Worm (Caenorhabditis elegans) whole organism, young adult: ENCODE results near the gene cdk-4.

Experiments
- B0261.1 ChIP-seq: sonication (generic microtip); optimal IDR thresholded peaks from 2 replicates; lab custom pipeline; 2016; ENCODE audit warnings: mild to moderate bottlenecking, missing genetic modification characterization, moderate library complexity, missing compliant biosample characterization
- B0336.3 ChIP-seq: fragments of 200-800 bp; sonication (Bioruptor generic); IDR thresholded peaks from 2 replicates; pipeline ENCODE4 v1.3.6; 2022; ENCODE audit warnings: missing genetic modification characterization, missing compliant biosample characterization
- F22D6.2 ChIP-seq: sonication (generic microtip); optimal IDR thresholded peaks from 2 replicates; lab custom pipeline; 2016; ENCODE audit warnings: mild to moderate bottlenecking, missing genetic modification characterization, missing compliant biosample characterization
- T26A5.8 ChIP-seq: sonication (generic microtip); optimal IDR thresholded peaks from 2 replicates; lab custom pipeline; 2016; ENCODE audit warnings: missing genetic modification characterization, missing compliant biosample characterization
- atf-7 ChIP-seq: sonication (generic microtip); optimal IDR thresholded peaks from 2 replicates; lab custom pipeline; 2017; ENCODE audit warnings: mild to moderate bottlenecking, missing genetic modification characterization, missing compliant biosample characterization
- athp-1 ChIP-seq: sonication (generic microtip); optimal IDR thresholded peaks from 2 replicates; lab custom pipeline; 2017; ENCODE audit warnings: mild to moderate bottlenecking, missing genetic modification characterization, missing compliant biosample characterization
- attf-3 ChIP-seq: fragments of 200-800 bp; sonication (Bioruptor generic); conservative IDR thresholded peaks from 2 replicates; pipeline ENCODE4 v1.3.6; 2022; ENCODE audit warnings: missing genetic modification reagents, missing genetic modification characterization, missing compliant biosample characterization
- ceh-100 ChIP-seq: fragments of 200-800 bp; sonication (Bioruptor generic); IDR thresholded peaks from 2 replicates; pipeline ENCODE4 v1.3.6; 2022; ENCODE audit warnings: missing genetic modification reagents, missing genetic modification characterization, missing compliant biosample characterization
- ceh-27 ChIP-seq: fragments of 200-800 bp; sonication (Bioruptor generic); optimal IDR thresholded peaks from 2 replicates; lab custom pipeline; 2018; ENCODE audit warnings: mild to moderate bottlenecking, missing genetic modification characterization, moderate library complexity, missing compliant biosample characterization
- ceh-58 ChIP-seq: fragments of 200-800 bp; sonication (Bioruptor generic); IDR thresholded peaks from 2 replicates; pipeline ENCODE4 v1.3.6; 2022; ENCODE audit warnings: missing genetic modification characterization, missing compliant biosample characterization
- ceh-79 ChIP-seq: sonication (generic microtip); optimal IDR thresholded peaks from 2 replicates; lab custom pipeline; 2017; ENCODE audit warnings: mild to moderate bottlenecking, missing genetic modification characterization, missing compliant biosample characterization
- chd-7 ChIP-seq: sonication (generic microtip); optimal IDR thresholded peaks from 2 replicates; lab custom pipeline; 2016; ENCODE audit warnings: mild to moderate bottlenecking, missing genetic modification characterization, moderate library complexity, missing compliant biosample characterization
- dox-1 ChIP-seq: fragments of 200-800 bp; sonication (Bioruptor generic); IDR thresholded peaks from 2 replicates; pipeline ENCODE4 v1.3.6; 2022; ENCODE audit warnings: missing genetic modification reagents, missing genetic modification characterization, missing compliant biosample characterization
- egl-18 ChIP-seq: fragments of 200-800 bp; sonication (Bioruptor generic); IDR thresholded peaks from 2 replicates; pipeline ENCODE4 v1.3.6; 2022; ENCODE audit warnings: missing genetic modification reagents, missing genetic modification characterization, missing compliant biosample characterization
- ets-4 ChIP-seq: fragments of 200-800 bp; sonication (Bioruptor generic); optimal IDR thresholded peaks from 2 replicates; lab custom pipeline; 2018; ENCODE audit warnings: mild to moderate bottlenecking, missing genetic modification characterization, missing compliant biosample characterization
- him-1 ChIP-seq: sonication (generic microtip); optimal IDR thresholded peaks from 2 replicates; lab custom pipeline; 2016; ENCODE audit warnings: missing genotype, missing genetic modification reagents, missing genetic modification characterization, missing compliant biosample characterization
- hlh-26 ChIP-seq: fragments of 200-800 bp; sonication (Bioruptor generic); conservative IDR thresholded peaks from 2 replicates; pipeline ENCODE4 v1.3.6; 2022; ENCODE audit warnings: missing genetic modification reagents, missing genetic modification characterization, missing compliant biosample characterization
- hrde-1 ChIP-seq: sonication (generic microtip); optimal IDR thresholded peaks from 2 replicates; lab custom pipeline; 2016; ENCODE audit warnings: missing genetic modification characterization, mild to moderate bottlenecking, missing compliant biosample characterization, moderate library complexity, missing genotype, missing genetic modification reagents, borderline replicate concordance
- hsf-1 ChIP-seq: fragments of 200-800 bp; sonication (Bioruptor generic); IDR thresholded peaks from 2 replicates; pipeline ENCODE4 v1.3.6; 2022; ENCODE audit warnings: missing genetic modification reagents, missing genetic modification characterization, missing compliant biosample characterization
- let-526 ChIP-seq: fragments of 200-800 bp; sonication (Bioruptor generic); IDR thresholded peaks from 2 replicates; pipeline ENCODE4 v1.3.6; 2022; ENCODE audit warnings: missing genetic modification reagents, missing genetic modification characterization, missing compliant biosample characterization
- madf-3 ChIP-seq: fragments of 200-800 bp; sonication (Bioruptor generic); IDR thresholded peaks from 2 replicates; pipeline ENCODE4 v1.3.6; 2022; ENCODE audit warnings: missing genetic modification reagents, missing genetic modification characterization, missing compliant biosample characterization
- madf-8 ChIP-seq: fragments of 200-800 bp; sonication (Bioruptor generic); conservative IDR thresholded peaks from 2 replicates; pipeline ENCODE4 v1.3.6; 2022; ENCODE audit warnings: missing genetic modification reagents, missing genetic modification characterization, missing compliant biosample characterization
- mcd-1 ChIP-seq: fragments of 200-800 bp; sonication (Bioruptor generic); IDR thresholded peaks from 2 replicates; pipeline ENCODE4 v1.3.6; 2022; ENCODE audit warnings: missing genetic modification reagents, missing genetic modification characterization, missing compliant biosample characterization
- mel-28 ChIP-seq: sonication (generic microtip); optimal IDR thresholded peaks from 2 replicates; lab custom pipeline; 2016; ENCODE audit warnings: borderline replicate concordance, mild to moderate bottlenecking, missing genetic modification characterization, missing compliant biosample characterization
- mes-4 ChIP-seq: sonication (generic microtip); optimal IDR thresholded peaks from 2 replicates; lab custom pipeline; 2016; ENCODE audit warnings: missing genotype, missing genetic modification characterization, missing compliant biosample characterization
- nhr-120 ChIP-seq: fragments of 200-800 bp; sonication (Bioruptor generic); IDR thresholded peaks from 2 replicates; pipeline ENCODE4 v1.3.6; 2022; ENCODE audit warnings: missing genetic modification characterization, missing compliant biosample characterization
- pbrm-1 ChIP-seq: fragments of 200-800 bp; sonication (Bioruptor generic); IDR thresholded peaks from 2 replicates; pipeline ENCODE4 v1.3.6; 2022; ENCODE audit warnings: missing genetic modification reagents, missing genetic modification characterization, missing compliant biosample characterization
- pha-4 ChIP-seq: fragments of 150-350 bp; sonication (generic microtip); optimal IDR thresholded peaks from 2 replicates; lab custom pipeline; 2014; ENCODE audit warnings: missing biosample characterization, missing genetic modification reagents, missing genetic modification characterization
- rec-8 ChIP-seq, 2 experiments: sonication (generic microtip); optimal IDR thresholded peaks; 2 replicates each; lab custom pipeline; 2016; ENCODE audit warnings: mild to moderate bottlenecking in 2 of 2, missing genetic modification characterization in 2 of 2, missing genetic modification reagents in 2 of 2, missing genotype in 2 of 2, missing biosample characterization in 1 of 2, missing compliant biosample characterization in 1 of 2, moderate library complexity in 1 of 2
- snpc-1.3 ChIP-seq: sonication (generic microtip); optimal IDR thresholded peaks from 2 replicates; lab custom pipeline; 2017; ENCODE audit warnings: missing genetic modification characterization, mild to moderate bottlenecking, missing compliant biosample characterization, antibody characterized with exemption, moderate library complexity, missing genotype, missing genetic modification reagents; ENCODE audit not compliant: insufficient read depth
- snpc-3.4 ChIP-seq: sonication (generic microtip); optimal IDR thresholded peaks from 2 replicates; lab custom pipeline; 2017; ENCODE audit warnings: missing genetic modification characterization, mild to moderate bottlenecking, missing compliant biosample characterization, antibody characterized with exemption, moderate library complexity, missing genotype, missing genetic modification reagents
- snpc-4 ChIP-seq, 5 experiments: fragments of 150-350 bp in 1 of 5; sonication (generic microtip) in 4 of 5; optimal IDR thresholded peaks; 2 replicates each; lab custom pipeline; 2014 to 2018; ENCODE audit warnings: missing genetic modification characterization in 5 of 5, missing biosample characterization in 3 of 5, antibody characterized with exemption in 2 of 5, mild to moderate bottlenecking in 2 of 5, missing compliant biosample characterization in 2 of 5, missing genotype in 2 of 5, moderate library complexity in 2 of 5, missing genetic modification reagents in 1 of 5
- tbp1 ChIP-seq: fragments of 200-800 bp; sonication (Bioruptor generic); optimal IDR thresholded peaks from 2 replicates; lab custom pipeline; 2018; ENCODE audit warnings: mild to moderate bottlenecking, missing genetic modification characterization, missing compliant biosample characterization
- tlf-1 ChIP-seq: fragments of 200-800 bp; sonication (Bioruptor generic); optimal IDR thresholded peaks from 2 replicates; lab custom pipeline; 2018; ENCODE audit warnings: mild to moderate bottlenecking, missing genetic modification characterization, missing compliant biosample characterization
- ztf-22 ChIP-seq: fragments of 200-800 bp; sonication (Bioruptor generic); optimal IDR thresholded peaks from 2 replicates; lab custom pipeline; 2018; ENCODE audit warnings: mild to moderate bottlenecking, missing genetic modification characterization, moderate library complexity, missing compliant biosample characterization
- ztf-25 ChIP-seq: fragments of 200-800 bp; sonication (Bioruptor generic); IDR thresholded peaks from 2 replicates; pipeline ENCODE4 v1.3.6; 2022; ENCODE audit warnings: missing genetic modification reagents, missing genetic modification characterization, missing compliant biosample characterization

Gene cdk-4

ce11 chrX:13511796-13512195 is 6.9 kb downstream of the cdk-4 start (continued):
- TF ChIP-seq hrde-1 (tag; lab: Kevin White, UChicago), result peak; percentile 49
- TF ChIP-seq ceh-79 (tag; lab: Kevin White, UChicago), result peak; percentile 6
- TF ChIP-seq ztf-22 (GFP tag; lab: Kevin White, UChicago), result no peak
- peak; percentile 87 for TF ChIP-seq B0261.1 (tag; lab: Kevin White, UChicago)
- TF ChIP-seq athp-1 (tag; lab: Kevin White, UChicago), result peak; percentile 53
- 0 out of 2 replicates have a peak, but pooled peaks have one; percentile 68 for TF ChIP-seq nhr-120 (GFP tag; lab: Robert Waterston, UW)
- TF ChIP-seq pha-4 (tag; lab: Kevin White, UChicago), result no peak
- TF ChIP-seq ceh-100 (GFP tag; lab: Robert Waterston, UW), result 0 out of 2 replicates have a peak, but pooled peaks have one; percentile 26
- no peak for TF ChIP-seq tlf-1 (GFP tag; lab: Kevin White, UChicago)
- TF ChIP-seq dox-1 (GFP tag; lab: Robert Waterston, UW), result peak; percentile 86
- peak; percentile 65 for TF ChIP-seq chd-7
- peak; percentile 64 for TF ChIP-seq snpc-4 (GFP tag; optimal IDR thresholded peaks at IDR 0.05; lab: Kevin White, UChicago)
- peak; percentile 55 to 82 (median 74) for TF ChIP-seq snpc-4 (tag; optimal IDR thresholded peaks at IDR 0.05; lab: Kevin White, UChicago)
- TF ChIP-seq him-1 (tag; lab: Kevin White, UChicago), result peak; percentile 92
- no peak for TF ChIP-seq madf-8 (GFP tag; lab: Robert Waterston, UW)
- TF ChIP-seq ceh-27 (GFP tag; lab: Kevin White, UChicago), result peak; percentile 68
- peak; percentile 73 for TF ChIP-seq snpc-3.4
- no peak for TF ChIP-seq egl-18 (GFP tag; lab: Robert Waterston, UW)
- TF ChIP-seq atf-7 (tag; lab: Kevin White, UChicago), result peak; percentile 52
- TF ChIP-seq let-526 (GFP tag; lab: Robert Waterston, UW), result no peak
- no peak for TF ChIP-seq hsf-1
- TF ChIP-seq B0336.3 (GFP tag; lab: Robert Waterston, UW), result peak; percentile 16; the same call in 1 of the 2 replicates
- TF ChIP-seq rec-8 (tag; optimal IDR thresholded peaks at IDR 0.05; lab: Kevin White, UChicago), result peak; percentile 51 to 70
- peak; percentile 4 for TF ChIP-seq F22D6.2
- peak; percentile 88 for TF ChIP-seq pbrm-1 (GFP tag; lab: Robert Waterston, UW)
- 0 out of 2 replicates have a peak, but pooled peaks have one; percentile 32 for TF ChIP-seq ztf-25
- TF ChIP-seq mes-4 (tag; lab: Kevin White, UChicago), result no peak
- TF ChIP-seq mel-28 (tag; lab: Kevin White, UChicago), result no peak

ce11 chrX:13510997-13511396 is 7.7 kb downstream of the cdk-4 start, which contains the start of gene col-185:
TSS of gene col-185 (minus strand) at chrX:13511097.
- TF ChIP-seq mel-28 (tag; lab: Kevin White, UChicago) (no peak), snpc-1.3 (tag; lab: Kevin White, UChicago) (no peak), T26A5.8 (no peak), ets-4 (GFP tag; lab: Kevin White, UChicago) (no peak), tbp1 (no peak), ceh-100 (GFP tag; lab: Robert Waterston, UW) (no peak), attf-3 (GFP tag; lab: Robert Waterston, UW) (no peak), mes-4 (tag; lab: Kevin White, UChicago) (no peak), hlh-26 (no peak), ceh-58 (no peak), mcd-1 (GFP tag; lab: Robert Waterston, UW) (no peak), madf-3 (no peak)
